Comparison of ENCODE assay signal across 3 worm cellular contexts in the genomic region with DNA sequence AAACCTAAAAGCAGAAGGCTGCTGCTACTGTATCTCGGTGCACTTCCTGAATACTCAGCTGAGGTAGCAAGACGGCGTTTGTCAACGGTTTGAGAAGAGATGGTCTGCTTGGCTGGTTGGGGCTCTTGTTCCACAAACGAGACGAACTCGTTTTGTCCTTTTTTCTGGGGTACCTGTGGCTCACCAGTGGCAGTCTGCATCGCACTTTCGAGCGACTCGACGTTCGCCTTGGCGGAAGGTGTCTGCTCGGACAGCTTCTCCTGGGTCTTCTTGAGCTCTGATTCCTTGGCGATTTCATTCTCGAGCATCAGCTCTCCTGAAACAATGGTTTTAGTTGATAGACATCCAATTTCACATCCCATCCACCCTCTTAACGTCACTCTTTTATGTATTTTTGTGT.
TF ChIP-seq lines count a peak whose summit lies in the region.

No protein-coding gene starts in this region.

TF ChIP-seq in whole organism, L3 larva, 47 proteins besides CTCF, POLR2A, EP300 and RAD21:
- TF ChIP-seq lin-15B (tag; optimal IDR thresholded peaks at IDR 0.05; lab: Kevin White, UChicago) (no peak), lsy-12 (tag; optimal IDR thresholded peaks at IDR 0.05; lab: Kevin White, UChicago) (peak; percentile 21), eor-1 (tag; optimal IDR thresholded peaks at IDR 0.05; lab: Kevin White, UChicago) (no peak)

TF ChIP-seq in whole organism, L4 larva, 104 proteins besides CTCF, POLR2A, EP300 and RAD21:
- TF ChIP-seq zip-11 (GFP tag; IDR thresholded peaks at IDR 0.05; lab: Robert Waterston, UW) (no peak), dmd-6 (GFP tag; IDR thresholded peaks at IDR 0.05; lab: Robert Waterston, UW) (0 out of 2 replicates have a peak, but pooled peaks have one; percentile 9), set-16 (GFP tag; IDR thresholded peaks at IDR 0.05; lab: Robert Waterston, UW) (peak; percentile 57; the same call in 1 of the 2 replicates), unc-62 (GFP tag; optimal IDR thresholded peaks at IDR 0.05 in 1 of 2; lab: Kevin White, UChicago) (peak in 1 of 2 experiments; percentile 86), unc-62 (tag; optimal IDR thresholded peaks at IDR 0.05; lab: Kevin White, UChicago) (no peak)

TF ChIP-seq in whole organism, young adult, 124 proteins besides CTCF, POLR2A, EP300 and RAD21:
- TF ChIP-seq attf-5 (GFP tag; optimal IDR thresholded peaks at IDR 0.05; lab: Kevin White, UChicago) (no peak), zfh-2 (GFP tag; conservative IDR thresholded peaks at IDR 0.05; lab: Robert Waterston, UW) (peak; percentile 72)
